Worm (Caenorhabditis elegans) whole organism, late embryonic: ENCODE data around the gene F21A3.2.

Source experiments
- ama-1 ChIP-seq: fragments of 150-350 bp; optimal IDR thresholded peaks from 2 replicates; lab custom pipeline; 2014
- nfya-1 ChIP-seq: sonication (generic microtip); optimal IDR thresholded peaks from 2 replicates; lab custom pipeline; 2017; ENCODE audit warnings: missing genetic modification characterization, mild to moderate bottlenecking, missing compliant biosample characterization, antibody characterized with exemption, moderate library complexity

DNA sequence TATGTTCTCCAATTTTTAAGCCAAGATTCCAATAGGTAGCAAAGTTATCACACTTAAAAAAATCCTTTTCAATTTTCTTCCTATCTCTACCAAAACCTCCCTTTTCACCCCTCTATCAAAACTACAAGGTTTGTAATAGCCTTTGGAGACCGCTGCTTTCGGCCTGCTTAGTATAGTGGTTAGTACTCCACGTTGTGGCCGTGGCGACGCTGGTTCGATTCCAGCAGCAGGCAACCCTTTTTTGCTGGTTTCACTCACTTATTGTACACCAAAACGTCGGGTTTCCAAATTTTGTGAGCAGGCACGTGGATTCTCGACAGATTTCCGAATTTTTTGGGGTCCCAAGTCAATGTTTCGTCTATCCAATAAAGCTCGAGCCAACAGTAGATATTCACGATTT is 20.1 kb upstream of the F21A3.2 start:
- TF ChIP-seq ama-1 (lab: Kevin White, UChicago): no peak
- no peak for TF ChIP-seq nfya-1 (tag; lab: Kevin White, UChicago)
